Fruit fly (Drosophila melanogaster) whole organism, prepupa: Measurements from ENCODE around the gene CG9586.

Source experiments
- CG10631 ChIP-seq: fragments of 200-800 bp; sonication (Bioruptor generic); optimal IDR thresholded peaks from 2 replicates; lab custom pipeline; 2016; ENCODE audit warnings: missing biosample characterization, missing genetic modification characterization
- CG15336 ChIP-seq: fragments of 200-800 bp; sonication (Bioruptor generic); IDR thresholded peaks from 2 replicates; pipeline ENCODE4 v1.3.6; 2022; ENCODE audit warnings: missing biosample characterization, missing genetic modification characterization
- CG1621 ChIP-seq: fragments of 200-800 bp; sonication (Bioruptor generic); optimal IDR thresholded peaks from 3 replicates; lab custom pipeline; 2018; ENCODE audit warnings: missing biosample characterization, mild to moderate bottlenecking, missing genetic modification characterization
- CG16779 ChIP-seq: fragments of 200-800 bp; sonication (Bioruptor generic); optimal IDR thresholded peaks from 3 replicates; lab custom pipeline; 2017; ENCODE audit warnings: missing biosample characterization, mild to moderate bottlenecking, missing genetic modification characterization
- CG31627 ChIP-seq: fragments of 200-800 bp; sonication (Bioruptor generic); optimal IDR thresholded peaks from 3 replicates; lab custom pipeline; 2016; ENCODE audit warnings: missing biosample characterization, missing genetic modification characterization
- CG3919 ChIP-seq: fragments of 200-800 bp; sonication (Bioruptor generic); optimal IDR thresholded peaks from 3 replicates; lab custom pipeline; 2016; ENCODE audit warnings: missing biosample characterization, missing genetic modification characterization
- CG4318 ChIP-seq: fragments of 200-800 bp; sonication (Bioruptor generic); optimal IDR thresholded peaks from 3 replicates; lab custom pipeline; 2017; ENCODE audit warnings: missing biosample characterization, mild to moderate bottlenecking, missing genetic modification characterization
- CG6163 ChIP-seq: fragments of 200-800 bp; sonication (Bioruptor generic); IDR thresholded peaks from 3 replicates; pipeline ENCODE4 v1.3.6; 2022; ENCODE audit warnings: missing biosample characterization, missing genetic modification characterization
- CG6276 ChIP-seq: fragments of 200-800 bp; sonication (Bioruptor generic); optimal IDR thresholded peaks from 2 replicates; lab custom pipeline; 2017; ENCODE audit warnings: missing biosample characterization, mild to moderate bottlenecking, missing genetic modification characterization
- CG6808 ChIP-seq: fragments of 200-800 bp; sonication (Bioruptor generic); optimal IDR thresholded peaks from 3 replicates; lab custom pipeline; 2017; ENCODE audit warnings: missing biosample characterization, missing genetic modification characterization, mild to moderate bottlenecking, moderate library complexity, missing genetic modification reagents
- CG6854 ChIP-seq: fragments of 200-800 bp; sonication (Bioruptor generic); optimal IDR thresholded peaks from 2 replicates; lab custom pipeline; 2017; ENCODE audit warnings: missing biosample characterization, mild to moderate bottlenecking, missing genetic modification characterization
- CG8632 ChIP-seq: fragments of 200-800 bp; sonication (Bioruptor generic); optimal IDR thresholded peaks from 3 replicates; lab custom pipeline; 2016; ENCODE audit warnings: missing biosample characterization, missing genetic modification characterization
- CG9139 ChIP-seq: fragments of 200-800 bp; sonication (Bioruptor generic); optimal IDR thresholded peaks from 3 replicates; lab custom pipeline; 2017; ENCODE audit warnings: missing biosample characterization, mild to moderate bottlenecking, missing genetic modification characterization
- Eip78C ChIP-seq: fragments of 200-800 bp; sonication (Bioruptor generic); peaks from one replicate; lab custom pipeline; 2016; ENCODE audit warnings: missing biosample characterization, missing genetic modification characterization
- Ets21C ChIP-seq: fragments of 200-800 bp; sonication (Bioruptor generic); optimal IDR thresholded peaks from 3 replicates; lab custom pipeline; 2016; ENCODE audit warnings: missing biosample characterization, missing genetic modification characterization
- Ets96B ChIP-seq: fragments of 200-800 bp; optimal IDR thresholded peaks from 2 replicates; lab custom pipeline; 2019; ENCODE audit warnings: missing biosample characterization, mild to moderate bottlenecking, missing genetic modification characterization, moderate library complexity
- Hr39 ChIP-seq: fragments of 200-800 bp; sonication (Bioruptor generic); optimal IDR thresholded peaks from 2 replicates; lab custom pipeline; 2016; ENCODE audit warnings: missing biosample characterization, missing genetic modification characterization
- Lpt ChIP-seq: fragments of 200-800 bp; sonication (Bioruptor generic); optimal IDR thresholded peaks from 3 replicates; lab custom pipeline; 2016; ENCODE audit warnings: missing biosample characterization, missing genetic modification characterization
- Met ChIP-seq: fragments of 200-800 bp; sonication (Bioruptor generic); optimal IDR thresholded peaks from 3 replicates; lab custom pipeline; 2016; ENCODE audit warnings: missing biosample characterization, missing genetic modification characterization
- OdsH ChIP-seq: fragments of 200-800 bp; sonication (Bioruptor generic); optimal IDR thresholded peaks from 3 replicates; lab custom pipeline; 2016; ENCODE audit warnings: missing biosample characterization, missing genetic modification characterization
- Sox102F ChIP-seq: fragments of 200-800 bp; sonication (Bioruptor generic); optimal IDR thresholded peaks from 2 replicates; lab custom pipeline; 2016; ENCODE audit warnings: missing biosample characterization, mild to moderate bottlenecking, missing genetic modification characterization
- Sox14 ChIP-seq: fragments of 200-800 bp; sonication (Bioruptor generic); optimal IDR thresholded peaks from 3 replicates; lab custom pipeline; 2016; ENCODE audit warnings: missing biosample characterization, missing genetic modification characterization
- Sox15 ChIP-seq: fragments of 200-800 bp; sonication (Bioruptor generic); optimal IDR thresholded peaks from 3 replicates; lab custom pipeline; 2016; ENCODE audit warnings: missing biosample characterization, missing genetic modification characterization
- acj6 ChIP-seq: fragments of 200-800 bp; sonication (Bioruptor generic); optimal IDR thresholded peaks from 3 replicates; lab custom pipeline; 2016; ENCODE audit warnings: missing biosample characterization, missing genetic modification characterization
- dac ChIP-seq: fragments of 200-800 bp; sonication (Bioruptor generic); optimal IDR thresholded peaks from 2 replicates; lab custom pipeline; 2017; ENCODE audit warnings: missing biosample characterization, mild to moderate bottlenecking, missing genetic modification characterization
- dsx ChIP-seq: fragments of 200-800 bp; optimal IDR thresholded peaks from 3 replicates; lab custom pipeline; 2019; ENCODE audit warnings: missing biosample characterization, mild to moderate bottlenecking, missing genetic modification characterization, moderate library complexity; ENCODE audit not compliant: poor library complexity, severe bottlenecking
- fd59A ChIP-seq: fragments of 200-800 bp; sonication (Bioruptor generic); optimal IDR thresholded peaks from 2 replicates; lab custom pipeline; 2017; ENCODE audit warnings: missing biosample characterization, mild to moderate bottlenecking, missing genetic modification characterization, missing genetic modification reagents
- fkh ChIP-seq: fragments of 200-800 bp; sonication (Bioruptor generic); optimal IDR thresholded peaks from 3 replicates; lab custom pipeline; 2017; ENCODE audit warnings: missing biosample characterization, mild to moderate bottlenecking, missing genetic modification characterization, moderate library complexity
- net ChIP-seq: fragments of 200-800 bp; sonication (Bioruptor generic); optimal IDR thresholded peaks from 3 replicates; lab custom pipeline; 2016; ENCODE audit warnings: missing biosample characterization, missing genetic modification characterization
- salr ChIP-seq, 2 experiments: fragments of 200-800 bp; sonication (Bioruptor generic); optimal IDR thresholded peaks; 3 replicates each; lab custom pipeline; 2016 to 2018; ENCODE audit warnings: missing biosample characterization in 2 of 2, missing genetic modification characterization in 2 of 2, mild to moderate bottlenecking in 1 of 2
- spab ChIP-seq: fragments of 200-800 bp; sonication (Bioruptor generic); optimal IDR thresholded peaks from 2 replicates; lab custom pipeline; 2017; ENCODE audit warnings: missing biosample characterization, mild to moderate bottlenecking, missing genetic modification characterization, missing genetic modification reagents
- ss ChIP-seq, 2 experiments: fragments of 200-800 bp; sonication (Bioruptor generic); optimal IDR thresholded peaks; 2 replicates in 1 of 2; 3 replicates in 1 of 2; lab custom pipeline; 2017 to 2018; ENCODE audit warnings: mild to moderate bottlenecking in 2 of 2, missing biosample characterization in 2 of 2, missing genetic modification characterization in 2 of 2, moderate library complexity in 1 of 2
- svp ChIP-seq: fragments of 200-800 bp; sonication (Bioruptor generic); peaks from one replicate; lab custom pipeline; 2016; ENCODE audit warnings: missing biosample characterization, missing genetic modification characterization
- vri ChIP-seq: fragments of 200-800 bp; sonication (Bioruptor generic); optimal IDR thresholded peaks from 3 replicates; lab custom pipeline; 2016; ENCODE audit warnings: missing biosample characterization, mild to moderate bottlenecking, missing genetic modification characterization

Gene CG9586

dm6 chr2L:9125418-9125928 is 40.8 kb downstream of the CG9586 start, which contains the start of gene CG32982 (continued):
- TF ChIP-seq CG6854 (GFP tag; lab: Kevin White, UChicago) (peak; percentile 66), CG31627 (GFP tag; lab: Kevin White, UChicago) (peak; percentile 90), OdsH (GFP tag; lab: Kevin White, UChicago) (peak; percentile 91), Sox14 (GFP tag; lab: Kevin White, UChicago) (peak; percentile 85), Ets21C (GFP tag; lab: Kevin White, UChicago) (peak; percentile 82), Met (GFP tag; lab: Kevin White, UChicago) (peak; percentile 91), Eip78C (GFP tag; lab: Kevin White, UChicago) (peak; percentile 95), fd59A (GFP tag; lab: Kevin White, UChicago) (peak; percentile 85), vri (peak; percentile 62)

dm6 chr2L:9124448-9124847 is 41.9 kb downstream of the CG9586 start:
- TF ChIP-seq CG9139 (GFP tag; lab: Kevin White, UChicago) (no peak), CG16779 (tag; lab: Kevin White, UChicago) (no peak), CG4318 (no peak), acj6 (GFP tag; lab: Kevin White, UChicago) (no peak), CG3919 (GFP tag; lab: Kevin White, UChicago) (no peak), CG6276 (GFP tag; lab: Kevin White, UChicago) (peak; percentile 15), CG31627 (GFP tag; lab: Kevin White, UChicago) (no peak), CG15336 (GFP tag; lab: Robert Waterston, UW) (no peak), spab (GFP tag; lab: Kevin White, UChicago) (no peak), dsx (GFP tag; lab: Kevin White, UChicago) (peak; percentile 21), CG1621 (tag; lab: Kevin White, UChicago) (peak; percentile 4), dac (no peak), Sox15 (GFP tag; lab: Kevin White, UChicago) (no peak), Lpt (GFP tag; lab: Kevin White, UChicago) (no peak), Met (GFP tag; lab: Kevin White, UChicago) (no peak), ss (GFP tag; optimal IDR thresholded peaks at IDR 0.05; lab: Kevin White, UChicago) (peak in 1 of 2 experiments; percentile 41), fkh (GFP tag; lab: Kevin White, UChicago) (no peak), Ets96B (tag; lab: Kevin White, UChicago) (no peak)

- TF ChIP-seq salr (GFP tag; optimal IDR thresholded peaks at IDR 0.05; lab: Kevin White, UChicago) (no peak), net (GFP tag; lab: Kevin White, UChicago) (no peak), svp (GFP tag; lab: Kevin White, UChicago) (no peak), CG10631 (no peak), Sox102F (GFP tag; lab: Kevin White, UChicago) (no peak), Ets21C (GFP tag; lab: Kevin White, UChicago) (no peak), vri (no peak), ss (GFP tag; optimal IDR thresholded peaks at IDR 0.05; lab: Kevin White, UChicago) (no peak), CG8632 (GFP tag; lab: Kevin White, UChicago) (no peak), Sox15 (GFP tag; lab: Kevin White, UChicago) (no peak)
Observed at dm6 chr2L:9123707-9124106, 42.6 kb downstream of the CG9586 start.

dm6 chr2L:9122371-9122770 is 43.9 kb downstream of the CG9586 start:
- peak; percentile 19 for TF ChIP-seq CG6808 (GFP tag; lab: Kevin White, UChicago)
- peak; percentile 24 for TF ChIP-seq CG6276 (GFP tag; lab: Kevin White, UChicago)
- peak; percentile 31 for TF ChIP-seq Eip78C (GFP tag; lab: Kevin White, UChicago)
- TF ChIP-seq Hr39 (GFP tag; lab: Kevin White, UChicago): no peak
- TF ChIP-seq CG6163: no peak
- peak; percentile 99 for TF ChIP-seq svp (GFP tag; lab: Kevin White, UChicago)
- TF ChIP-seq ss (GFP tag; optimal IDR thresholded peaks at IDR 0.05; lab: Kevin White, UChicago): peak in 1 of 2 experiments; percentile 20
